Worm (Caenorhabditis elegans) whole organism, L1 larva: ENCODE results near the gene lrr-1.

Experiments used
- hlh-17 ChIP-seq: fragments of 200-800 bp; sonication (Bioruptor generic); optimal IDR thresholded peaks from 2 replicates; lab custom pipeline; 2018; ENCODE audit warnings: missing genetic modification characterization, mild to moderate bottlenecking, missing compliant biosample characterization, moderate library complexity, borderline replicate concordance
- lin-39 ChIP-seq: fragments of 150-350 bp; optimal IDR thresholded peaks from 2 replicates; lab custom pipeline; 2014; ENCODE audit warnings: missing biosample characterization, missing genetic modification reagents, missing genetic modification characterization
- ztf-11 ChIP-seq, 2 experiments: sonication (generic microtip); optimal IDR thresholded peaks; 2 replicates each; lab custom pipeline; 2016 to 2017; ENCODE audit warnings: missing genetic modification characterization in 2 of 2, missing biosample characterization in 1 of 2, missing compliant biosample characterization in 1 of 2

DNA sequence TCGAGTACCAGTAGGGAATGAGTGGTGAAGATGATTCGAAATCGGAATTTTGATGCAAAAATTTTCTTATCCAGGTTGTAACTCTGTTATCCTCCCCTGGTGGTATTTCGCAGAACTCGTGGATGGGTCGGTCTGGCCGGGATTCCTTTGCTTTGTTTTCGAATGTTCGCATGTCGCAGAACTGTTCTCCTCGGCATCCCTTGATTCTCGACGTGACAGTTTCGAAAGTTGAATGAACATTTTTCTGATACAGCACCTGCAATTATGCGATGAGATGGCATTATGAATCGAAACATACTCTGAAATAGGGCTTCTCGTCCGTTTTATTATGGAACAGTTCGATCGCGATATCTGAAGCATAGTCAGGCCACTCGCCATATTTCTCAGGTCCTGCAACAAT, 20.0 kb upstream of the lrr-1 start:
- TF ChIP-seq lin-39 (tag; lab: Kevin White, UChicago) (no peak), ztf-11 (tag; optimal IDR thresholded peaks at IDR 0.05; lab: Kevin White, UChicago) (no peak), hlh-17 (GFP tag; lab: Kevin White, UChicago) (no peak)
